Worm (Caenorhabditis elegans) whole organism, midembryonic: ENCODE results near the gene T26H5.14.

Experiments
- flt-1 ChIP-seq: fragments of 200-800 bp; sonication (Bioruptor generic); IDR thresholded peaks from 2 replicates; pipeline ENCODE4 v1.3.6; 2022; ENCODE audit warnings: missing genetic modification characterization, missing compliant biosample characterization
- med-1 ChIP-seq: sonication (generic microtip); optimal IDR thresholded peaks from 2 replicates; lab custom pipeline; 2017; ENCODE audit warnings: missing genetic modification characterization, mild to moderate bottlenecking, missing compliant biosample characterization, antibody characterized with exemption, missing genetic modification reagents; ENCODE audit not compliant: insufficient read depth
- ref-1 ChIP-seq: fragments of 200-800 bp; sonication (Bioruptor generic); conservative IDR thresholded peaks from 2 replicates; pipeline ENCODE4 v1.3.6; 2022; ENCODE audit warnings: missing genetic modification reagents, missing genetic modification characterization, missing compliant biosample characterization
- tab-1 ChIP-seq: fragments of 200-800 bp; sonication (Bioruptor generic); IDR thresholded peaks from 2 replicates; pipeline ENCODE4 v1.3.6; 2022; ENCODE audit warnings: missing genetic modification characterization, missing compliant biosample characterization
- ztf-23 ChIP-seq: fragments of 200-800 bp; sonication (Bioruptor generic); IDR thresholded peaks from 2 replicates; pipeline ENCODE4 v1.3.6; 2022; ENCODE audit warnings: missing genetic modification reagents, missing genetic modification characterization, missing compliant biosample characterization

ce11 chrV:15425368-15426091, 23.4 kb upstream of the T26H5.14 start, which contains the start of gene Y36E3A.2:
- no peak for TF ChIP-seq ref-1
- TF ChIP-seq flt-1 (GFP tag; lab: Robert Waterston, UW) = no peak
- no peak for TF ChIP-seq tab-1 (GFP tag; lab: Robert Waterston, UW)
- TF ChIP-seq ztf-23 (GFP tag; lab: Robert Waterston, UW) = no peak
- no peak for TF ChIP-seq med-1 (GFP tag; lab: Kevin White, UChicago)
